Comparison of ENCODE assay signal across 3 worm cellular contexts in the genomic region with DNA sequence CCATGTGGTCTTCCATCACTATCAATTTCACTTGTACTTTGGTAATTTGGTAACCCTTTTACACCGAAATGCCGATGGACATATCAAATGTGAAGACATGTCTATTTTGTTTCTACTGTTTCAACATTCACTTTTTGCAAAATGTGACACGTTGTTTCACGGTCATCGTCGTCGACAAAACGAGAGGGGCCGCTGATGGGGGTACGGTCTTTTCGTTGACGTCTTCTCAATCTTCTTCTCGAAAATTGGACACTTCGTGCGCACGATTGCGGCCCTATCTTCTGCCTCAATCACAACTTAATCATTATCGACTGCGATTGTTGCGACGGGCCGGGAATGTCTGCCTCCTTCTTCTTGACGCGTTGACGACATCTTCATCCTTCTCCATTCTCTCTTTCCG.
A peak's percentile ranks its signal among the peaks of the same experiment; 100 is the strongest.
TF ChIP-seq lines count a peak whose summit lies in the region.

No protein-coding gene starts in this region.

TF ChIP-seq in whole organism, L1 larva, 84 proteins besides CTCF, POLR2A, EP300 and RAD21 (continued from another document):
- peak; percentile 56 for TF ChIP-seq blmp-1 (tag; optimal IDR thresholded peaks at IDR 0.05; lab: Kevin White, UChicago)
- TF ChIP-seq nhr-90 (tag; optimal IDR thresholded peaks at IDR 0.05; lab: Kevin White, UChicago; ENCODE audit: poor library complexity): peak; percentile 39
- TF ChIP-seq nhr-71 (tag; optimal IDR thresholded peaks at IDR 0.05; lab: Kevin White, UChicago): peak; percentile 41
- peak; percentile 36 for TF ChIP-seq tbx-2 (tag; optimal IDR thresholded peaks at IDR 0.05; lab: Kevin White, UChicago)

TF ChIP-seq in whole organism, L2 larva, 48 proteins besides CTCF, POLR2A, EP300 and RAD21 (continued from another document):
- TF ChIP-seq mab-5 (tag; optimal IDR thresholded peaks at IDR 0.05; lab: Kevin White, UChicago): no peak
- TF ChIP-seq unc-55 (GFP tag; optimal IDR thresholded peaks at IDR 0.05; lab: Kevin White, UChicago): no peak
- TF ChIP-seq sem-4 (tag; optimal IDR thresholded peaks at IDR 0.05; lab: Kevin White, UChicago): no peak

TF ChIP-seq in whole organism, L3 larva, 47 proteins besides CTCF, POLR2A, EP300 and RAD21 (continued from another document):
- TF ChIP-seq nhr-12 (tag; optimal IDR thresholded peaks at IDR 0.05; lab: Kevin White, UChicago): no peak
- TF ChIP-seq ceh-28 (tag; optimal IDR thresholded peaks at IDR 0.05; lab: Kevin White, UChicago): no peak
- peak; percentile 30 for TF ChIP-seq nhr-25 (tag; optimal IDR thresholded peaks at IDR 0.05; lab: Kevin White, UChicago)
- peak; percentile 34 for TF ChIP-seq nhr-43 (tag; optimal IDR thresholded peaks at IDR 0.05; lab: Kevin White, UChicago; ENCODE audit: poor library complexity, severe bottlenecking)
- TF ChIP-seq jun-1 (tag; optimal IDR thresholded peaks at IDR 0.05; lab: Kevin White, UChicago): no peak
- TF ChIP-seq unc-39 (tag; optimal IDR thresholded peaks at IDR 0.05; lab: Kevin White, UChicago): no peak
- TF ChIP-seq tbx-2 (tag; optimal IDR thresholded peaks at IDR 0.05; lab: Kevin White, UChicago): no peak
- TF ChIP-seq lsy-12 (tag; optimal IDR thresholded peaks at IDR 0.05; lab: Kevin White, UChicago): peak; percentile 21
- no peak for TF ChIP-seq ama-1 (optimal IDR thresholded peaks at IDR 0.05; lab: Kevin White, UChicago)
- TF ChIP-seq aly-2 (tag; optimal IDR thresholded peaks at IDR 0.05; lab: Kevin White, UChicago): no peak
- TF ChIP-seq hmg-11 (tag; optimal IDR thresholded peaks at IDR 0.05; lab: Kevin White, UChicago): no peak
- TF ChIP-seq egl-5 (tag; optimal IDR thresholded peaks at IDR 0.05; lab: Kevin White, UChicago): no peak
- TF ChIP-seq nhr-77 (tag; optimal IDR thresholded peaks at IDR 0.05; lab: Kevin White, UChicago): no peak
- no peak for TF ChIP-seq R02D3.7 (tag; optimal IDR thresholded peaks at IDR 0.05; lab: Kevin White, UChicago)
- no peak for TF ChIP-seq skn-1 (tag; optimal IDR thresholded peaks at IDR 0.05; lab: Kevin White, UChicago)
- no peak for TF ChIP-seq snpc-4 (tag; optimal IDR thresholded peaks at IDR 0.05; lab: Kevin White, UChicago)
- no peak for TF ChIP-seq fos-1 (tag; optimal IDR thresholded peaks at IDR 0.05; lab: Kevin White, UChicago)
